Worm (Caenorhabditis elegans): ENCODE results near the gene ZK354.2.

DNA sequence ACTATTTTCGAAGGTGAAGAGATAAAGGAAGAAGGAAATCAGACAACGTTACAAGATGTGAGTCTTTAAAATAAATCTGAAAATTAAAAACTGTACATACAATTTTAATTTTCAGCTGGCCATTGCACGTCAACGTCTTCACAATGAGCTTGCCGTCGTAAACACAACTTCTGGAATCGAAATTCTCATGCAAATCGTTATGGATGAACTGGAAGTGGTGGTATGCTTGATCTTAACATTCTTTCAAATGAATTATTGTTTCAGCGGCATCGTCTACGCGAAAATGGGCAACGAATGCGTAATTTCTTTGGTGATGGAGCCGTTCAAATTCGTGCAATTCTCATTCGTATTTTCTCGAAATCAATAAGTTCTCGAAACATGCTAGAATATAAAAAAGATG is 41.4 kb downstream of the ZK354.2 start:
- no peak for TF ChIP-seq flt-1 (GFP tag; IDR thresholded peaks at IDR 0.05)
- no peak for TF ChIP-seq hnd-1 (tag; optimal IDR thresholded peaks at IDR 0.05)
- no peak for TF ChIP-seq hmg-4 (GFP tag; optimal IDR thresholded peaks at IDR 0.05)
